Fruit fly (Drosophila melanogaster): ENCODE data around the gene Flo2.

The Flo2 gene

DNA sequence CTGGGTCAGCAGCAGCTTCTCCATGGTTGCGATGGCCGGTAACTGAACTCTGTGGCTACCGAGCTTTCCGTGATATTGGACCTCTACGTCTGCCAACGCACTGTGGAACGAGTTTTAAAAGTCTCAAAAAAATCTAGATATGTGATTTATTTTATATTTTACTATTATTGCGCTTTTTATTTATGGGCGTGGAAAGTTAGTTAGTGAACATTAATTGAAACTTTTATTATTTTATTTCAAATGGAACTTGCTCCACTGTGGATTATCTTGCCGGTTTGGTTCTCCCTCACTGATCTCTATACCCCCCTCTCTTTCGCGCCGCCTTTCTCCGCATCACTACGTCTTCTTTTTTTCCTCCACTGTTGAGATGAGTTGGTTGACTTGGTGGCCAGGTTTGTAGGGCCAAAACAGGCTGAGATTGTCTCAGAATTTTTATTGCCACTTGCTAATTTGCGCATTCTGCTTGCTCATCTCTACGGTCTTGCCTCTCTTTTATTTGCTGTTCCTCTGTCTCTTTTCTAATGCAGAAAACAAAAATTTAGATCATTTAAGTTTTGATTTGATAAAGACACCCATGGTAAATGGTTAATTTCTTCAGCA is 9.7 kb downstream of the Flo2 start, which contains the start of gene CG9522:
Gene CG9522, minus strand, starts transcription at position 54 of the 600 bp plus-strand sequence.
- TF ChIP-seq ERR (GFP tag; optimal IDR thresholded peaks at IDR 0.05) (peak; percentile 20), vvl (GFP tag; IDR thresholded peaks at IDR 0.05) (peak; percentile 90), BEAF-32 (GFP tag; optimal IDR thresholded peaks at IDR 0.05) (no peak), Doc2 (GFP tag; IDR thresholded peaks at IDR 0.05) (no peak), CG2875 (GFP tag; optimal IDR thresholded peaks at IDR 0.05) (peak; percentile 61), CG8944 (GFP tag; optimal IDR thresholded peaks at IDR 0.05) (peak; percentile 18), HLH3B (GFP tag; IDR thresholded peaks at IDR 0.05) (peak; percentile 80), CG2202 (tag; optimal IDR thresholded peaks at IDR 0.05) (peak; percentile 62), CG15696 (tag; optimal IDR thresholded peaks at IDR 0.05) (no peak), Drgx (GFP tag; IDR thresholded peaks at IDR 0.05) (peak; percentile 82), Optix (GFP tag; IDR thresholded peaks at IDR 0.05) (peak; percentile 59; the same call in 2 of the 3 replicates), zen (tag; optimal IDR thresholded peaks at IDR 0.05) (peak; percentile 49), CG15073 (GFP tag; optimal IDR thresholded peaks at IDR 0.05) (no peak), CG14965 (GFP tag; optimal IDR thresholded peaks at IDR 0.05; ENCODE audit: borderline replicate concordance) (no peak), chm (GFP tag; IDR thresholded peaks at IDR 0.05) (peak; percentile 83), ken (GFP tag; IDR thresholded peaks at IDR 0.05) (peak; percentile 69; the same call in 1 of the 3 replicates), CG12769 (tag; optimal IDR thresholded peaks at IDR 0.05) (peak; percentile 25), CG15514 (GFP tag; optimal IDR thresholded peaks at IDR 0.05) (peak; percentile 45), dan (GFP tag; IDR thresholded peaks at IDR 0.05) (no peak), tx (GFP tag; optimal IDR thresholded peaks at IDR 0.05) (peak; percentile 4), E2f2 (GFP tag; IDR thresholded peaks at IDR 0.05) (peak; percentile 43; the same call in 1 of the 2 replicates), D19B (GFP tag; optimal IDR thresholded peaks at IDR 0.05) (no peak), CG9437 (GFP tag; optimal IDR thresholded peaks at IDR 0.05) (peak; percentile 35), Ptx1 (GFP tag; IDR thresholded peaks at IDR 0.05) (peak; percentile 71), her (GFP tag; optimal IDR thresholded peaks at IDR 0.05) (no peak), CkIIα-i1 (GFP tag; IDR thresholded peaks at IDR 0.05) (no peak), salm (tag; optimal IDR thresholded peaks at IDR 0.05) (peak; percentile 62), p53 (GFP tag; optimal IDR thresholded peaks at IDR 0.05) (no peak), vnd (GFP tag; IDR thresholded peaks at IDR 0.05; ENCODE audit: partially characterized antibody) (no peak), tna (GFP tag; IDR thresholded peaks at IDR 0.05; ENCODE audit: partially characterized antibody) (no peak), esg (GFP tag; conservative IDR thresholded peaks at IDR 0.05) (peak; percentile 68), CG7357 (GFP tag; IDR thresholded peaks at IDR 0.05) (peak; percentile 53; the same call in 2 of the 3 replicates), CG9932 (GFP tag; IDR thresholded peaks at IDR 0.05) (peak; percentile 68), bbx (GFP tag; IDR thresholded peaks at IDR 0.05; ENCODE audit: partially characterized antibody) (no peak), CG32767 (GFP tag; IDR thresholded peaks at IDR 0.05) (0 out of 2 replicates have a peak, but pooled peaks have one; percentile 44), chinmo (GFP tag; IDR thresholded peaks at IDR 0.05; ENCODE audit: partially characterized antibody) (no peak), danr (GFP tag; IDR thresholded peaks at IDR 0.05) (peak; percentile 49; the same call in 1 of the 2 replicates), emc (GFP tag; optimal IDR thresholded peaks at IDR 0.05) (no peak), Dp (GFP tag; optimal IDR thresholded peaks at IDR 0.05) (no peak), crol (GFP tag; IDR thresholded peaks at IDR 0.05) (peak; percentile 40; the same call in 1 of the 2 replicates), ems (GFP tag; optimal IDR thresholded peaks at IDR 0.05) (peak; percentile 27), bigmax (GFP tag; optimal IDR thresholded peaks at IDR 0.05) (no peak), wor (GFP tag; IDR thresholded peaks at IDR 0.05) (peak; percentile 47; the same call in 1 of the 2 replicates), CG8478 (optimal IDR thresholded peaks at IDR 0.05) (no peak), pros (GFP tag; optimal IDR thresholded peaks at IDR 0.05) (no peak), CG1792 (GFP tag; optimal IDR thresholded peaks at IDR 0.05) (no peak), Lhr (GFP tag; optimal IDR thresholded peaks at IDR 0.05) (peak; percentile 28), jumu (GFP tag; optimal IDR thresholded peaks at IDR 0.05) (peak; percentile 41), Dip2 (GFP tag; IDR thresholded peaks at IDR 0.05) (no peak), luna (GFP tag; optimal IDR thresholded peaks at IDR 0.05) (no peak), fru (optimal IDR thresholded peaks at IDR 0.05) (no peak)
